Fruit fly (Drosophila melanogaster): ENCODE results near the gene DNAlig3.

The DNAlig3 gene

DNA sequence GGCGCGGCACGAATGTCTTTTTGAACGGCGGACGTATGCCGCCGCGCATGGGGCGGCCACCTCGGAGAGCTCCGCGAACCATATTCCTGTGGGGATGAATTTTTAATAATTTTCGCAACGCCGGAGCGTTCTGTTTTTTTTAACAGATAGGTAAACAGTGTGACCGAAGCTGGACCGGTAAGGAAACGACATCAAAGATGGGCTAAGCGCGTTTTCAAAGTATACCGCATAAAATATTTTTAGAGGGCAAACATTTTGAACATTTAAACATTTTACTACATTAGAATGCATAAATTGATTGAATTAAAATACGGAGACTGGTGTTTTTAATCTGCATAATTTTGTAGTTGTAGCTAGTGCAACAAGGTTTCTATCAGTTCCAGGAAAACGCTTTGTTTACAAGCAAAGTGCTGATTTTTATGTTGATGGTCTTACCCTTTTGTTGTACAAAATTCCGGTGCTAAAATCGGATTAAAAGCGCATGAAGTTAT is 27.5 kb upstream of the DNAlig3 start, which contains the start of the genes CG5641 and CG5245 (continued):
- TF ChIP-seq CG15601 (tag; optimal IDR thresholded peaks at IDR 0.05) (no peak), CG9797 (GFP tag; optimal IDR thresholded peaks at IDR 0.05) (peak; percentile 69), Opbp (GFP tag; IDR thresholded peaks at IDR 0.05; ENCODE audit: partially characterized antibody) (0 out of 3 replicates have a peak, but pooled peaks have one; percentile 12), Sin3A (optimal IDR thresholded peaks at IDR 0.05) (peak; percentile 34), Ets97D (GFP tag; optimal IDR thresholded peaks at IDR 0.05) (peak; percentile 23), nerfin-1 (tag; optimal IDR thresholded peaks at IDR 0.05) (peak; percentile 58), BEAF-32 (GFP tag; optimal IDR thresholded peaks at IDR 0.05) (peak; percentile 30), CG12299 (tag; optimal IDR thresholded peaks at IDR 0.05) (no peak), CG2712 (tag; optimal IDR thresholded peaks at IDR 0.05) (no peak), CG34422 (GFP tag; IDR thresholded peaks at IDR 0.05) (peak; percentile 31; the same call in 1 of the 3 replicates), phol (tag; optimal IDR thresholded peaks at IDR 0.05) (peak; percentile 29), nmo (GFP tag; optimal IDR thresholded peaks at IDR 0.05) (peak; percentile 20), NC2β (GFP tag; optimal IDR thresholded peaks at IDR 0.05) (no peak), CG14014 (GFP tag; IDR thresholded peaks at IDR 0.05) (no peak), YL-1 (GFP tag; optimal IDR thresholded peaks at IDR 0.05) (peak; percentile 23), CG13287 (GFP tag; IDR thresholded peaks at IDR 0.05; ENCODE audit: partially characterized antibody) (peak; percentile 18; the same call in 1 of the 2 replicates), pita (GFP tag; optimal IDR thresholded peaks at IDR 0.05) (no peak), row (GFP tag; IDR thresholded peaks at IDR 0.05) (peak; percentile 40; the same call in 2 of the 3 replicates), pzg (GFP tag; optimal IDR thresholded peaks at IDR 0.05) (peak; percentile 51), hkb (optimal IDR thresholded peaks at IDR 0.05) (peak; percentile 26), hkb (GFP tag; IDR thresholded peaks at IDR 0.05) (no peak), Sry-β (GFP tag; optimal IDR thresholded peaks at IDR 0.05) (peak; percentile 14), Lhr (GFP tag; optimal IDR thresholded peaks at IDR 0.05) (peak; percentile 31), run (tag; optimal IDR thresholded peaks at IDR 0.05) (no peak), dmrt11E (tag; optimal IDR thresholded peaks at IDR 0.05) (no peak), CG14710 (tag; optimal IDR thresholded peaks at IDR 0.05) (peak; percentile 27), chinmo (GFP tag; IDR thresholded peaks at IDR 0.05; ENCODE audit: partially characterized antibody) (no peak), MBD-R2 (GFP tag; IDR thresholded peaks at IDR 0.05) (peak; percentile 70)

DNA sequence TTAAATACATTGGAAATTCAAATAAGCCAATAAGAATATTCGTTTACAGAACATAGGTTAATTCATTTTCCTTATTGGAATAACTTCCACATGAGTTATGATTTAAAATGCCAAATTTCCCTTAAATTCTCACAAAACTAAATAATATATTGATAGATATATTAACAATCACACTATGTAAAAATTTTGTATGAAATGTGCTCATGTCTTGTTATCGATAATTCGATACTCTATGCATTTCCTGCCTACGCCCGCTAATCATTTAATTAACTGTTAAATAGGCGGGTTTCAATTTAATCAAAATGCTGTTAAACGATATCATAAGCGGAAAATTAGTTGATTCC is 24.6 kb upstream of the DNAlig3 start, which contains the start of gene NANS:
Gene NANS, plus strand, starts transcription at position 269 of the 344 bp plus-strand sequence.
- peak; percentile 3 for TF ChIP-seq CG6765 (GFP tag; optimal IDR thresholded peaks at IDR 0.05)
- TF ChIP-seq Scr (GFP tag; IDR thresholded peaks at IDR 0.05; ENCODE audit: partially characterized antibody): peak; percentile 47; the same call in 1 of the 2 replicates
- peak; percentile 9 for TF ChIP-seq Fer3 (tag; optimal IDR thresholded peaks at IDR 0.05)
- TF ChIP-seq mld (GFP tag; IDR thresholded peaks at IDR 0.05; ENCODE audit: partially characterized antibody): 0 out of 3 replicates have a peak, but pooled peaks have one; percentile 5
- TF ChIP-seq gt (GFP tag; IDR thresholded peaks at IDR 0.05): no peak
- TF ChIP-seq NC2α (GFP tag; optimal IDR thresholded peaks at IDR 0.05): no peak
- TF ChIP-seq Dp (GFP tag; optimal IDR thresholded peaks at IDR 0.05): peak; percentile 27
- TF ChIP-seq HLH4C (GFP tag; IDR thresholded peaks at IDR 0.05; ENCODE audit: partially characterized antibody): peak; percentile 41; the same call in 1 of the 3 replicates
- TF ChIP-seq E2f2 (GFP tag; IDR thresholded peaks at IDR 0.05): peak; percentile 57
- TF ChIP-seq CG1647 (GFP tag; optimal IDR thresholded peaks at IDR 0.05): no peak
- TF ChIP-seq fd102C (GFP tag; optimal IDR thresholded peaks at IDR 0.05): no peak
- no peak for TF ChIP-seq HLH3B (GFP tag; IDR thresholded peaks at IDR 0.05)
- peak; percentile 8 for TF ChIP-seq NfI (GFP tag; optimal IDR thresholded peaks at IDR 0.05)
- TF ChIP-seq CG14710 (tag; optimal IDR thresholded peaks at IDR 0.05): peak; percentile 5
- peak; percentile 20 for TF ChIP-seq CG17361 (GFP tag; IDR thresholded peaks at IDR 0.05)
- TF ChIP-seq Sox100B (GFP tag; optimal IDR thresholded peaks at IDR 0.05): no peak
- TF ChIP-seq chinmo (GFP tag; IDR thresholded peaks at IDR 0.05; ENCODE audit: partially characterized antibody): 0 out of 4 replicates have a peak, but pooled peaks have one; percentile 64
- TF ChIP-seq CoRest (tag; optimal IDR thresholded peaks at IDR 0.05): no peak
- TF ChIP-seq pho (GFP tag; optimal IDR thresholded peaks at IDR 0.05): no peak
- peak; percentile 18; the same call in 1 of the 2 replicates for TF ChIP-seq CG13287 (GFP tag; IDR thresholded peaks at IDR 0.05; ENCODE audit: partially characterized antibody)
- no peak for TF ChIP-seq pros (GFP tag; optimal IDR thresholded peaks at IDR 0.05)
- TF ChIP-seq CG34224 (GFP tag; IDR thresholded peaks at IDR 0.05; ENCODE audit: partially characterized antibody): peak; percentile 65
- TF ChIP-seq Dll (GFP tag; IDR thresholded peaks at IDR 0.05; ENCODE audit: partially characterized antibody): peak; percentile 44; the same call in 1 of the 4 replicates
- no peak for TF ChIP-seq CG7928 (GFP tag; optimal IDR thresholded peaks at IDR 0.05)

Data from whole organism, embryonic.